Fruit fly (Drosophila melanogaster): ENCODE data around the gene Arl8.

Gene Arl8

dm6 chr3R:8106909-8107841 is 19.2 kb upstream of the Arl8 start:
- TF ChIP-seq CG15710 (tag; optimal IDR thresholded peaks at IDR 0.05) (peak; percentile 58), CG12605 (GFP tag; IDR thresholded peaks at IDR 0.05) (no peak; the same call in none of the 2 replicates), CG14655 (GFP tag; optimal IDR thresholded peaks at IDR 0.05) (peak; percentile 38), CG4496 (GFP tag; IDR thresholded peaks at IDR 0.05) (peak; percentile 54; the same call in 2 of the 3 replicates), CG10348 (GFP tag; IDR thresholded peaks at IDR 0.05) (no peak), Ets98B (GFP tag; IDR thresholded peaks at IDR 0.05) (peak; percentile 59; the same call in 1 of the 2 replicates), Snoo (tag; optimal IDR thresholded peaks at IDR 0.05) (no peak), CG8301 (tag; optimal IDR thresholded peaks at IDR 0.05) (peak; percentile 35), rn (GFP tag; IDR thresholded peaks at IDR 0.05) (0 out of 2 replicates have a peak, but pooled peaks have one; percentile 29), CG34367 (tag; optimal IDR thresholded peaks at IDR 0.05) (peak; percentile 17), CG8159 (tag; optimal IDR thresholded peaks at IDR 0.05) (peak; percentile 65), EcR (GFP tag; optimal IDR thresholded peaks at IDR 0.05) (peak; percentile 14), CG32121 (GFP tag; IDR thresholded peaks at IDR 0.05) (no peak), Pif1A (GFP tag; optimal IDR thresholded peaks at IDR 0.05) (peak; percentile 24), Pif1B (GFP tag; optimal IDR thresholded peaks at IDR 0.05) (no peak), fd96Ca (GFP tag; IDR thresholded peaks at IDR 0.05) (no peak), CG13204 (GFP tag; optimal IDR thresholded peaks at IDR 0.05) (peak; percentile 40)

dm6 chr3R:8108770-8109169 is 17.6 kb upstream of the Arl8 start:
- TF ChIP-seq rn (GFP tag; IDR thresholded peaks at IDR 0.05), result no peak
- no peak for TF ChIP-seq CG32121 (GFP tag; IDR thresholded peaks at IDR 0.05)
- TF ChIP-seq CG15710 (tag; optimal IDR thresholded peaks at IDR 0.05), result no peak
- TF ChIP-seq CG10348 (GFP tag; IDR thresholded peaks at IDR 0.05), result no peak
- TF ChIP-seq EcR (GFP tag; optimal IDR thresholded peaks at IDR 0.05), result peak; percentile 1
- TF ChIP-seq Snoo (tag; optimal IDR thresholded peaks at IDR 0.05), result no peak
- no peak for TF ChIP-seq CG4496 (GFP tag; IDR thresholded peaks at IDR 0.05)

dm6 chr3R:8109782-8110181 is 16.6 kb upstream of the Arl8 start:
- TF ChIP-seq CG4496 (GFP tag; IDR thresholded peaks at IDR 0.05) (no peak), Ets98B (GFP tag; IDR thresholded peaks at IDR 0.05) (no peak), CG8301 (tag; optimal IDR thresholded peaks at IDR 0.05) (no peak), CG12605 (GFP tag; IDR thresholded peaks at IDR 0.05) (no peak), fd96Ca (GFP tag; IDR thresholded peaks at IDR 0.05) (no peak), CG14655 (GFP tag; optimal IDR thresholded peaks at IDR 0.05) (no peak), Pif1B (GFP tag; optimal IDR thresholded peaks at IDR 0.05) (no peak), Snoo (tag; optimal IDR thresholded peaks at IDR 0.05) (no peak), rn (GFP tag; IDR thresholded peaks at IDR 0.05) (no peak), CG13204 (GFP tag; optimal IDR thresholded peaks at IDR 0.05) (no peak), D1 (tag; optimal IDR thresholded peaks at IDR 0.05) (no peak), CG34367 (tag; optimal IDR thresholded peaks at IDR 0.05) (no peak), CG10348 (GFP tag; IDR thresholded peaks at IDR 0.05) (no peak), CG15710 (tag; optimal IDR thresholded peaks at IDR 0.05) (no peak), CG8159 (tag; optimal IDR thresholded peaks at IDR 0.05) (no peak), CG17806 (tag; optimal IDR thresholded peaks at IDR 0.05) (no peak), CG9948 (tag; optimal IDR thresholded peaks at IDR 0.05) (no peak), Pif1A (GFP tag; optimal IDR thresholded peaks at IDR 0.05) (no peak)

DNA sequence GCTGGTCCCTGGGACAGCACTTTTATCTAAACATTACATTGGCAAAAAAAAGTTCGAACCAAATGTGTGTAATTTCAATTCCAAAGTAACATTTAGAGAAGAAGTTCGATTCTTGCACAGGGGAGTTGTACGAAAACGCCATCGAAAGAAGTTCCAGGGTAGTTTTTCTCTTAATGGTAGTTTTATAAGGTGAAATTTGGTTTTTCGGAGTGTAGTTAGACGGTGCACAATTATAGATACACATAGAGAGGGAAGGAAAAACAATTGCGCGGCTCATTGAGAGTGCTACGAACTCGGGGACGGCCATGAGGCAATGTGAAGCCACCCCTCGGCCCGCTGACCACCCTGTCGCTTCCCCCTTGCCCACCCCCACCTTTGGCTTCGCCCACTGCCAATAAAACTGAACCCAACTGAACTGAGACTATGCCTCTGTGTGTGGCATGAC is 16.2 kb upstream of the Arl8 start:
- TF ChIP-seq gl (tag; optimal IDR thresholded peaks at IDR 0.05), result no peak
- TF ChIP-seq Pif1A (GFP tag; optimal IDR thresholded peaks at IDR 0.05), result peak; percentile 53
- TF ChIP-seq fd96Ca (GFP tag; IDR thresholded peaks at IDR 0.05), result peak; percentile 86
- 0 out of 2 replicates have a peak, but pooled peaks have one; percentile 4 for TF ChIP-seq CG10348 (GFP tag; IDR thresholded peaks at IDR 0.05)
- TF ChIP-seq CG8159 (tag; optimal IDR thresholded peaks at IDR 0.05), result no peak
- TF ChIP-seq CG13204 (GFP tag; optimal IDR thresholded peaks at IDR 0.05), result no peak
- peak; percentile 36 for TF ChIP-seq Pif1B (GFP tag; optimal IDR thresholded peaks at IDR 0.05)
- peak; percentile 65 for TF ChIP-seq rn (GFP tag; IDR thresholded peaks at IDR 0.05)
- TF ChIP-seq CG15710 (tag; optimal IDR thresholded peaks at IDR 0.05), result no peak
- TF ChIP-seq CG14655 (GFP tag; optimal IDR thresholded peaks at IDR 0.05), result peak; percentile 79
- peak; percentile 68 for TF ChIP-seq CG8301 (tag; optimal IDR thresholded peaks at IDR 0.05)
- peak; percentile 6 for TF ChIP-seq CG34367 (tag; optimal IDR thresholded peaks at IDR 0.05)
- peak; percentile 80 for TF ChIP-seq Ets98B (GFP tag; IDR thresholded peaks at IDR 0.05)
- TF ChIP-seq D1 (tag; optimal IDR thresholded peaks at IDR 0.05), result no peak
- TF ChIP-seq EcR (GFP tag; optimal IDR thresholded peaks at IDR 0.05), result peak; percentile 24
- peak; percentile 22 for TF ChIP-seq CG9948 (tag; optimal IDR thresholded peaks at IDR 0.05)
- TF ChIP-seq CG12605 (GFP tag; IDR thresholded peaks at IDR 0.05), result no peak
- TF ChIP-seq CG4496 (GFP tag; IDR thresholded peaks at IDR 0.05), result peak; percentile 85
- TF ChIP-seq CG32121 (GFP tag; IDR thresholded peaks at IDR 0.05), result peak; percentile 82
- peak; percentile 28 for TF ChIP-seq CG17806 (tag; optimal IDR thresholded peaks at IDR 0.05)
- TF ChIP-seq Snoo (tag; optimal IDR thresholded peaks at IDR 0.05), result no peak

dm6 chr3R:8110951-8111350 is 15.5 kb upstream of the Arl8 start:
- TF ChIP-seq Pif1A (GFP tag; optimal IDR thresholded peaks at IDR 0.05) (no peak), CG13204 (GFP tag; optimal IDR thresholded peaks at IDR 0.05) (no peak), CG9948 (tag; optimal IDR thresholded peaks at IDR 0.05) (no peak), Ets98B (GFP tag; IDR thresholded peaks at IDR 0.05) (no peak), Pif1B (GFP tag; optimal IDR thresholded peaks at IDR 0.05) (no peak), Snoo (tag; optimal IDR thresholded peaks at IDR 0.05) (no peak), D1 (tag; optimal IDR thresholded peaks at IDR 0.05) (no peak), CG15710 (tag; optimal IDR thresholded peaks at IDR 0.05) (no peak), CG4496 (GFP tag; IDR thresholded peaks at IDR 0.05) (no peak), CG8301 (tag; optimal IDR thresholded peaks at IDR 0.05) (no peak), CG17806 (tag; optimal IDR thresholded peaks at IDR 0.05) (no peak), CG8159 (tag; optimal IDR thresholded peaks at IDR 0.05) (no peak), fd96Ca (GFP tag; IDR thresholded peaks at IDR 0.05) (no peak), EcR (GFP tag; optimal IDR thresholded peaks at IDR 0.05) (no peak), CG12605 (GFP tag; IDR thresholded peaks at IDR 0.05) (no peak), gl (tag; optimal IDR thresholded peaks at IDR 0.05) (no peak), CG14655 (GFP tag; optimal IDR thresholded peaks at IDR 0.05) (no peak)
